Worm (Caenorhabditis elegans) whole organism, mixed stage, embryonic: ENCODE measurements around the gene T16G1.7.

Experiments used
- M03D4.4 ChIP-seq: sonication (generic microtip); optimal IDR thresholded peaks from 2 replicates; lab custom pipeline; 2017; ENCODE audit warnings: mild to moderate bottlenecking, missing genetic modification characterization, missing compliant biosample characterization
- bed-3 ChIP-seq: fragments of 200-800 bp; sonication (Bioruptor generic); optimal IDR thresholded peaks from 3 replicates; lab custom pipeline; 2018; ENCODE audit warnings: mild to moderate bottlenecking, missing genetic modification characterization, moderate library complexity, missing compliant biosample characterization
- blmp-1 ChIP-seq: fragments of 150-350 bp; optimal IDR thresholded peaks from 2 replicates; lab custom pipeline; 2014; ENCODE audit warnings: missing biosample characterization, missing genetic modification characterization
- ceh-39 ChIP-seq: fragments of 150-350 bp; optimal IDR thresholded peaks from 2 replicates; lab custom pipeline; 2014; ENCODE audit warnings: missing biosample characterization, missing genetic modification characterization
- ceh-43 ChIP-seq: fragments of 200-800 bp; sonication (Bioruptor generic); optimal IDR thresholded peaks from 2 replicates; lab custom pipeline; 2018; ENCODE audit warnings: mild to moderate bottlenecking, missing genetic modification characterization, moderate library complexity, missing compliant biosample characterization
- ces-1 ChIP-seq: fragments of 150-350 bp; optimal IDR thresholded peaks from 2 replicates; lab custom pipeline; 2014; ENCODE audit warnings: missing biosample characterization, missing genetic modification reagents, missing genetic modification characterization
- cnd-1 ChIP-seq: fragments of 200-800 bp; sonication (Bioruptor generic); optimal IDR thresholded peaks from 2 replicates; lab custom pipeline; 2018; ENCODE audit warnings: mild to moderate bottlenecking, missing genetic modification characterization, missing compliant biosample characterization
- elt-1 ChIP-seq: sonication (generic microtip); optimal IDR thresholded peaks from 2 replicates; lab custom pipeline; 2017; ENCODE audit warnings: missing genetic modification characterization, mild to moderate bottlenecking, missing compliant biosample characterization, antibody characterized with exemption, moderate library complexity, borderline replicate concordance; ENCODE audit not compliant: insufficient read depth
- elt-3 ChIP-seq: fragments of 150-350 bp; optimal IDR thresholded peaks from 2 replicates; lab custom pipeline; 2014; ENCODE audit warnings: missing biosample characterization, missing genetic modification characterization
- ham-2 ChIP-seq: fragments of 200-800 bp; sonication (Bioruptor generic); optimal IDR thresholded peaks from 2 replicates; lab custom pipeline; 2018; ENCODE audit warnings: mild to moderate bottlenecking, missing genetic modification characterization, missing compliant biosample characterization
- hlh-1 ChIP-seq: fragments of 150-350 bp; optimal IDR thresholded peaks from 2 replicates; lab custom pipeline; 2014; ENCODE audit warnings: missing biosample characterization, missing genetic modification reagents, missing genetic modification characterization
- lin-13 ChIP-seq: fragments of 150-350 bp; optimal IDR thresholded peaks from 2 replicates; lab custom pipeline; 2014; ENCODE audit warnings: missing biosample characterization, missing genetic modification characterization
- lin-32 ChIP-seq: fragments of 200-800 bp; sonication (Bioruptor generic); optimal IDR thresholded peaks from 2 replicates; lab custom pipeline; 2018; ENCODE audit warnings: mild to moderate bottlenecking, missing genetic modification characterization, missing compliant biosample characterization
- lsy-2 ChIP-seq: fragments of 150-350 bp; optimal IDR thresholded peaks from 2 replicates; lab custom pipeline; 2014; ENCODE audit warnings: missing biosample characterization, missing genetic modification characterization
- mab-5 ChIP-seq: fragments of 150-350 bp; optimal IDR thresholded peaks from 2 replicates; lab custom pipeline; 2014; ENCODE audit warnings: missing biosample characterization, missing genetic modification characterization
- mls-2 ChIP-seq: sonication (generic microtip); optimal IDR thresholded peaks from 2 replicates; lab custom pipeline; 2016; ENCODE audit warnings: mild to moderate bottlenecking, missing genetic modification characterization, moderate library complexity, missing compliant biosample characterization
- nhr-237 ChIP-seq: fragments of 150-350 bp; optimal IDR thresholded peaks from 2 replicates; lab custom pipeline; 2014; ENCODE audit warnings: missing biosample characterization, missing genetic modification characterization
- nhr-28 ChIP-seq: fragments of 150-350 bp; optimal IDR thresholded peaks from 2 replicates; lab custom pipeline; 2014; ENCODE audit warnings: missing biosample characterization, missing genetic modification characterization
- nhr-76 ChIP-seq: sonication (generic microtip); optimal IDR thresholded peaks from 2 replicates; lab custom pipeline; 2017; ENCODE audit warnings: missing biosample characterization, missing genetic modification characterization
- pha-4 ChIP-seq: fragments of 150-350 bp; optimal IDR thresholded peaks from 2 replicates; lab custom pipeline; 2018; ENCODE audit warnings: missing biosample characterization, missing genetic modification reagents, missing genetic modification characterization
- sem-2 ChIP-seq: fragments of 200-800 bp; sonication (Bioruptor generic); optimal IDR thresholded peaks from 2 replicates; lab custom pipeline; 2018; ENCODE audit warnings: mild to moderate bottlenecking, missing genetic modification characterization, missing compliant biosample characterization
- tbx-8 ChIP-seq: fragments of 200-800 bp; sonication (Bioruptor generic); optimal IDR thresholded peaks from 2 replicates; lab custom pipeline; 2018; ENCODE audit warnings: mild to moderate bottlenecking, missing genetic modification characterization, moderate library complexity, missing compliant biosample characterization
- unc-120 ChIP-seq: sonication (generic microtip); optimal IDR thresholded peaks from 2 replicates; lab custom pipeline; 2017; ENCODE audit warnings: missing genetic modification characterization, missing compliant biosample characterization; ENCODE audit not compliant: poor library complexity, severe bottlenecking
- unc-62 ChIP-seq: fragments of 150-350 bp; optimal IDR thresholded peaks from 2 replicates; lab custom pipeline; 2014; ENCODE audit warnings: missing biosample characterization, missing genetic modification reagents, missing genetic modification characterization
- zip-8 ChIP-seq: fragments of 150-350 bp; optimal IDR thresholded peaks from 2 replicates; lab custom pipeline; 2014; ENCODE audit warnings: missing biosample characterization, missing genetic modification characterization
- ztf-11 ChIP-seq: fragments of 150-350 bp; optimal IDR thresholded peaks from 2 replicates; lab custom pipeline; 2014; ENCODE audit warnings: missing biosample characterization, missing genetic modification characterization

T16G1.7 gene

DNA sequence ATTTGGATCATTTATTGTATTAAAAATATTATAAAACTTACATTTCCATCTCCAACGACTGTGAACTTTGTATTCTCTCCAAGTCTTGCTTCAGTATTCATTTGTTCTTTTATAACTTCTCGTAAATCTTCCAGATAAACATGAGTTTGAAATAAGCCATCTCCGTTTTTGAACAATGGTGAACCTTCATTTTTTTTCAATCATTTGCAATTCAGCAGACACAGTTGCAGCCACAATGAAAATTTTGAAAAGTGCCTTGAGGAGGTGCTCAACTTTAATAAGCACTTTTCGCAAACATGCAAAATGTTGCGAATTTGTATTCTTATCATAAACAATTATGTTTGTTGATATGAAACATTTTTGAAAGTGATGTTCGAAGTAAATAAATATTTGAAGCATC, 9.3 kb upstream of the T16G1.7 start, which contains the start of gene T16G1.3:
Gene T16G1.3, minus strand, starts transcription at position 101 of the 400 bp plus-strand sequence.
- TF ChIP-seq lin-13 (tag; lab: Kevin White, UChicago): no peak
- no peak for TF ChIP-seq ceh-39 (tag; lab: Kevin White, UChicago)
- TF ChIP-seq ces-1: no peak
- TF ChIP-seq M03D4.4 (tag; lab: Kevin White, UChicago): no peak
- TF ChIP-seq nhr-76 (tag; lab: Kevin White, UChicago): no peak
- TF ChIP-seq tbx-8 (GFP tag; lab: Kevin White, UChicago): no peak

DNA sequence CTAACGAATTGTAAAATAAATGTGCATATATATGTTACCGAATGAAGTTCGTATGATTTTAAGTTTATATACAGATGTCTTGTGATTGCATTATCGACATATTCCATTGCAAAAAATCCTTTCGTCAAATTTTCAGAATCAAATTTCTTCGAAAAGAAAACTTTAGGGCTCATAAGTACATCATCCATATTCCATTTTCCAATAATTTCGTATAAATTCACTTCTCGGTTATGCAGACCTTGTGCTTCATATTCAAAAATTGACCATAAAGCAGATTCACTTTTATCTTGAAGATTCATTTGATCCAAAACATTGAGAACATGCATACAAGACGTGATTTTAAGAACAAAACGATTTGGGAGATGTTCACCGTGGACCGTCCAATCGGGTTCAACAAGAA, 8.5 kb upstream of the T16G1.7 start:
- TF ChIP-seq lsy-2 (tag; lab: Kevin White, UChicago) (no peak), elt-1 (no peak), tbx-8 (GFP tag; lab: Kevin White, UChicago) (no peak), ceh-39 (tag; lab: Kevin White, UChicago) (no peak), hlh-1 (tag; lab: Kevin White, UChicago) (no peak), ham-2 (GFP tag; lab: Kevin White, UChicago) (no peak), sem-2 (GFP tag; lab: Kevin White, UChicago) (no peak), ceh-43 (GFP tag; lab: Kevin White, UChicago) (no peak), ztf-11 (no peak)

DNA sequence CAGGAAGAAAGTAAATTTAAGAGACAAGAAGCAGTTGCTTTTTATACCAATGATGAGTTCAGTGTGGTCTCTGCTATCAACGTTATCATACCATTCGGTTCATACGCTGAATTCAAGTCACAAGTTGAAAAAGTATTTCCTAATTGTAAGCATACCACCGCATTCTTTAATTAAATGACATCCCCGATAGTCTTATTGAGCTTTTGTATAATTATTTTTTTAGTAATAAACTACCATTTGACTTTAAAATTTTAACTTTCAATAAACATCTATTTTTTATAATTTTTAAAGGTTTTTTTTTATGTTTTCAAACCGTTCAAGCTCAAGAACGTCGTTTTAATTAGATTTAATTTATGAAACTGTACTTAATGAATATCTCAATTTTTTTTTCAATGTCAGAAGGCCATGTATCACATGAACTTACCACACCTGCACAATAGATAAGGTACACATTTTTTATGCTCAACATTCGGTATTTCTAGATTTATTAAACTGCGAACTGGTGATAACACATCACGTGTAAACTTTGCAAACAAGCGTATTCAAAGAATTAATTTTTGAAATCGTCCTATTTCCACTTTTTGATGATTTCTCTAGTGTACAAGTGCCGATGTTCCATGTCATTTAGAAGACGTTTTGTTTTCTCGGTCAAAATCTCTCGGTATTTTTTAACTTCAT, 7.0 kb upstream of the T16G1.7 start, which contains the start of gene T16G1.4:
Gene T16G1.4, minus strand, starts transcription at position 51 of the 678 bp plus-strand sequence.
- no peak for TF ChIP-seq lin-32 (GFP tag; lab: Kevin White, UChicago)
- no peak for TF ChIP-seq nhr-28 (tag; lab: Kevin White, UChicago)
- TF ChIP-seq elt-3 (tag; lab: Kevin White, UChicago): no peak
- no peak for TF ChIP-seq mls-2 (tag; lab: Kevin White, UChicago)
- TF ChIP-seq bed-3 (GFP tag; lab: Kevin White, UChicago): no peak
- TF ChIP-seq unc-62: no peak
- TF ChIP-seq elt-1: no peak
- TF ChIP-seq ceh-43 (GFP tag; lab: Kevin White, UChicago): no peak
- no peak for TF ChIP-seq zip-8 (tag; lab: Kevin White, UChicago)
- no peak for TF ChIP-seq ztf-11
- no peak for TF ChIP-seq pha-4 (tag; lab: Kevin White, UChicago)
- TF ChIP-seq M03D4.4 (tag; lab: Kevin White, UChicago): no peak
- no peak for TF ChIP-seq ham-2 (GFP tag; lab: Kevin White, UChicago)
- no peak for TF ChIP-seq blmp-1 (tag; lab: Kevin White, UChicago)
- no peak for TF ChIP-seq nhr-237 (tag; lab: Kevin White, UChicago)
- no peak for TF ChIP-seq ceh-39 (tag; lab: Kevin White, UChicago)
- TF ChIP-seq cnd-1 (tag; lab: Kevin White, UChicago): no peak

DNA sequence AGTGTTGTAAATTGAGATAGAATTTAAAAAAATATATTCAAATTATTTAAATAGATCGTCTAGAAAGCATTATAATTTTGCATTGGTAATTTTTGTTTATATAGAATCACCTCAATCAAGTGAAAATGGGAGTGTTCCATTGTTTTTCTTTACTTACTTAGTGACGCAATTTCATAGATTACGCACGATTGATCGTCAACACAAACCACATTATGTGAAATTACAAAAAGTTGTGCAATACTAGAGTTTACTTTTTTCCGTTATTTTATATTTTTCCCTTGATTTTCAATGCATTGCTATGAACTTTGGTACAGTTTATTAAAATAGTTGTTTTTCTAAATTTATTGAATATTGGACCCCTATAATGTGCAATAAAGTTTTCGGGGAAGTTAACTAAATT, 4.5 kb upstream of the T16G1.7 start, which contains the start of gene T16G1.5:
Gene T16G1.5, minus strand, starts transcription at position 119 of the 400 bp plus-strand sequence.
- TF ChIP-seq ztf-11: no peak
- TF ChIP-seq zip-8 (tag; lab: Kevin White, UChicago): peak; percentile 39
- TF ChIP-seq, all 35 proteins: peak for 1

DNA sequence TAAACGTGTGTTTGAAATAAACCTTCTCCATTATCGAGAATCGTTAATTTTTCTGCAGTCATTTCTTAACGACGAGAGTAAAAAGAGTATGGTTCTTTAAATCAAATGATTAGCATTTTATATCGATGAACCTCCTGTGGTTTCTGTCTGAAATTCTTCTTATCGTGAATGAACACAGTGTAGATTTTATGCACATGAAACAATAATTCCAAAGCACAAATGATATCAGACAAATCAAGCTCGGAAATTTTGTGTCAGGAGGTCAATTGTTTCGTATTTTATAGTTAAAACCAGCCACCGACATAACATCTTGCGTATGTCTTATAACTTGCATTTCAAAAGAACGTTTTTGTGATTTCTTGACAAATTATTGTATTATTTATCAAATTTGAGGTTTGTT, 2.2 kb upstream of the T16G1.7 start, which contains the start of gene T16G1.6:
Gene T16G1.6, minus strand, starts transcription at position 77 of the 400 bp plus-strand sequence.
- TF ChIP-seq ceh-43 (GFP tag; lab: Kevin White, UChicago): no peak

DNA sequence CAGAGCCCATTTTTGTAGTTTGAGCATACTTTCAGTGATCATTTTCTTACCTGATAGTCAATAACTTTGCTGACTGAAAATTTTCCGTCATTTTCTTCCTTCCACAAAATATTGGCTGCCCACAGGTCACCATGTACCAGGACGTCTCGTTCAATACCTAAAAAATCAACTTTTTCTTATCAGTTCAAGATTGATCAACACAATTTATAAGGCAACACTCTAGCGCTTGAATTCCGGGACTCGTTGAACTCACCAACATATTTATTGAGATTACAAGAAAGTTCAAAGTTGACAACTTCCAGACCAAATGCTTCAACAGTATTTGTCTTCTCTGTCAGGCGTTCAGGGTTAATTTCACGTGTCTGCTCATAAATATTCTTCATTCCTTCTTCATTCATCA, 1.3 kb downstream of the T16G1.7 start:
- TF ChIP-seq unc-120 (tag; lab: Kevin White, UChicago) (no peak), mab-5 (tag; lab: Kevin White, UChicago) (no peak), hlh-1 (tag; lab: Kevin White, UChicago) (no peak), M03D4.4 (tag; lab: Kevin White, UChicago) (no peak), bed-3 (GFP tag; lab: Kevin White, UChicago) (no peak)
- TF ChIP-seq, all 35 proteins: peak for 0
